Fruit fly (Drosophila melanogaster) whole organism, embryonic: Measurements from ENCODE around the gene Sulf1.

Experiments used
- Atf6 ChIP-seq: fragments of 200-800 bp; sonication (Bioruptor generic); IDR thresholded peaks from 2 replicates; pipeline ENCODE4 v1.3.6; 2022; ENCODE audit warnings: missing biosample characterization, missing genetic modification characterization
- CG10654 ChIP-seq: fragments of 200-800 bp; sonication (Bioruptor generic); optimal IDR thresholded peaks from 2 replicates; lab custom pipeline; 2016; ENCODE audit warnings: missing biosample characterization, missing genetic modification characterization
- CG11093 ChIP-seq: fragments of 200-800 bp; sonication (Bioruptor generic); IDR thresholded peaks from 3 replicates; pipeline ENCODE4 v1.3.6; 2022; ENCODE audit warnings: missing biosample characterization, missing genetic modification characterization
- CG11398 ChIP-seq: fragments of 200-800 bp; sonication (Bioruptor generic); optimal IDR thresholded peaks from 2 replicates; lab custom pipeline; 2016; ENCODE audit warnings: missing biosample characterization, missing genetic modification characterization
- CG11696 ChIP-seq: fragments of 200-800 bp; sonication (Bioruptor generic); IDR thresholded peaks from 2 replicates; pipeline ENCODE4 v1.3.6; 2022; ENCODE audit warnings: missing biosample characterization, missing genetic modification characterization
- CG11723 ChIP-seq: fragments of 200-800 bp; sonication (Bioruptor generic); optimal IDR thresholded peaks from 2 replicates; lab custom pipeline; 2017; ENCODE audit warnings: missing biosample characterization, mild to moderate bottlenecking, missing genetic modification characterization
- CG12155 ChIP-seq: fragments of 200-800 bp; sonication (Bioruptor generic); optimal IDR thresholded peaks from 3 replicates; lab custom pipeline; 2016; ENCODE audit warnings: missing biosample characterization, missing genetic modification characterization
- CG14965 ChIP-seq: fragments of 200-800 bp; sonication (Bioruptor generic); optimal IDR thresholded peaks from 2 replicates; lab custom pipeline; 2016; ENCODE audit warnings: missing biosample characterization, missing genetic modification characterization, borderline replicate concordance
- CG15601 ChIP-seq: fragments of 200-800 bp; sonication (Bioruptor generic); optimal IDR thresholded peaks from 3 replicates; lab custom pipeline; 2019; ENCODE audit warnings: missing biosample characterization, mild to moderate bottlenecking, missing genetic modification characterization, moderate library complexity
- CG16813 ChIP-seq: fragments of 200-800 bp; sonication (Bioruptor generic); IDR thresholded peaks from 3 replicates; pipeline ENCODE4 v1.3.6; 2022; ENCODE audit warnings: missing biosample characterization, missing genetic modification characterization; ENCODE audit not compliant: partially characterized antibody
- CG1832 ChIP-seq: fragments of 200-800 bp; sonication (Bioruptor generic); optimal IDR thresholded peaks from 2 replicates; lab custom pipeline; 2017; ENCODE audit warnings: missing biosample characterization, mild to moderate bottlenecking, missing genetic modification characterization, inconsistent platforms
- CG31365 ChIP-seq: fragments of 200-800 bp; sonication (Bioruptor generic); optimal IDR thresholded peaks from 2 replicates; lab custom pipeline; 2018; ENCODE audit warnings: missing biosample characterization, mild to moderate bottlenecking, missing genetic modification characterization
- CG3407 ChIP-seq: fragments of 200-800 bp; sonication (Bioruptor generic); optimal IDR thresholded peaks from 2 replicates; lab custom pipeline; 2018; ENCODE audit warnings: missing biosample characterization, mild to moderate bottlenecking, missing genetic modification characterization
- CG34376 ChIP-seq: fragments of 200-800 bp; sonication (Bioruptor generic); optimal IDR thresholded peaks from 2 replicates; lab custom pipeline; 2018; ENCODE audit warnings: missing biosample characterization, mild to moderate bottlenecking, missing genetic modification characterization
- CG4328 ChIP-seq: fragments of 200-800 bp; sonication (Bioruptor generic); optimal IDR thresholded peaks from 3 replicates; lab custom pipeline; 2017; ENCODE audit warnings: missing biosample characterization, missing genetic modification reagents, missing genetic modification characterization
- CG4617 ChIP-seq: fragments of 200-800 bp; sonication (Bioruptor generic); optimal IDR thresholded peaks from 3 replicates; lab custom pipeline; 2016; ENCODE audit warnings: missing biosample characterization, missing genetic modification characterization, borderline replicate concordance
- CG4730 ChIP-seq: fragments of 200-800 bp; sonication (Bioruptor generic); IDR thresholded peaks from 2 replicates; pipeline ENCODE4 v1.3.6; 2022; ENCODE audit warnings: missing biosample characterization, missing genetic modification characterization
- CG6765 ChIP-seq: fragments of 200-800 bp; sonication (Bioruptor generic); optimal IDR thresholded peaks from 3 replicates; lab custom pipeline; 2017; ENCODE audit warnings: missing biosample characterization, mild to moderate bottlenecking, missing genetic modification characterization
- CG7987 ChIP-seq: fragments of 200-800 bp; sonication (Bioruptor generic); optimal IDR thresholded peaks from 2 replicates; lab custom pipeline; 2018; ENCODE audit warnings: missing biosample characterization, mild to moderate bottlenecking, missing genetic modification characterization, moderate library complexity
- CG8089 ChIP-seq: fragments of 200-800 bp; sonication (Bioruptor generic); optimal IDR thresholded peaks from 3 replicates; lab custom pipeline; 2016; ENCODE audit warnings: missing biosample characterization, missing genetic modification characterization
- Camta ChIP-seq: fragments of 200-800 bp; sonication (Bioruptor generic); optimal IDR thresholded peaks from 2 replicates; lab custom pipeline; 2016; ENCODE audit warnings: missing biosample characterization, missing genetic modification characterization
- CrebB ChIP-seq: fragments of 200-800 bp; sonication (Bioruptor generic); optimal IDR thresholded peaks from 3 replicates; lab custom pipeline; 2018; ENCODE audit warnings: missing biosample characterization, mild to moderate bottlenecking, missing genetic modification characterization
- Dad ChIP-seq: fragments of 200-800 bp; sonication (Bioruptor generic); optimal IDR thresholded peaks from 3 replicates; lab custom pipeline; 2016; ENCODE audit warnings: missing biosample characterization, missing genetic modification characterization
- Deaf1 ChIP-seq: fragments of 200-800 bp; optimal IDR thresholded peaks from 3 replicates; lab custom pipeline; 2019; ENCODE audit warnings: missing biosample characterization, mild to moderate bottlenecking, missing genetic modification characterization, moderate library complexity
- Dip3 ChIP-seq: fragments of 200-800 bp; sonication (Bioruptor generic); optimal IDR thresholded peaks from 3 replicates; lab custom pipeline; 2016; ENCODE audit warnings: missing biosample characterization, missing genetic modification characterization
- Hr51 ChIP-seq, 2 experiments: fragments of 200-800 bp; sonication (Bioruptor generic); optimal IDR thresholded peaks; 2 replicates in 1 of 2; 3 replicates in 1 of 2; lab custom pipeline; 2016 to 2018; ENCODE audit warnings: missing biosample characterization in 2 of 2, missing genetic modification characterization in 2 of 2, mild to moderate bottlenecking in 1 of 2, moderate library complexity in 1 of 2
- Lpt ChIP-seq: fragments of >200 bp; optimal IDR thresholded peaks from 2 replicates; lab custom pipeline; 2018; ENCODE audit warnings: missing biosample characterization, missing genetic modification characterization
- Oaz ChIP-seq: fragments of 200-800 bp; sonication (Bioruptor generic); IDR thresholded peaks from 2 replicates; pipeline ENCODE4 v1.3.6; 2022; ENCODE audit warnings: missing biosample characterization, missing genetic modification characterization
- PHDP ChIP-seq: fragments of 200-800 bp; sonication (Bioruptor generic); optimal IDR thresholded peaks from 3 replicates; lab custom pipeline; 2018; ENCODE audit warnings: missing biosample characterization, mild to moderate bottlenecking, missing genetic modification characterization, moderate library complexity
- Six4 ChIP-seq: fragments of 200-800 bp; sonication (Bioruptor generic); optimal IDR thresholded peaks from 2 replicates; lab custom pipeline; 2016; ENCODE audit warnings: missing biosample characterization, missing genetic modification characterization
- ap ChIP-seq: fragments of 200-800 bp; sonication (Bioruptor generic); IDR thresholded peaks from 2 replicates; pipeline ENCODE4 v1.3.6; 2022; ENCODE audit warnings: missing biosample characterization, missing genetic modification characterization
- az2 ChIP-seq: fragments of 200-800 bp; sonication (Bioruptor generic); optimal IDR thresholded peaks from 3 replicates; lab custom pipeline; 2016; ENCODE audit warnings: missing biosample characterization, missing genetic modification characterization
- bcd ChIP-seq: fragments of 200-800 bp; sonication (Bioruptor generic); optimal IDR thresholded peaks from 2 replicates; lab custom pipeline; 2017; ENCODE audit warnings: missing biosample characterization, mild to moderate bottlenecking, missing genetic modification characterization
- chif ChIP-seq, 2 experiments: fragments of 200-800 bp; sonication (Bioruptor generic); optimal IDR thresholded peaks; 3 replicates each; lab custom pipeline; 2016; ENCODE audit warnings: missing biosample characterization in 2 of 2, missing genetic modification characterization in 2 of 2
- ci ChIP-seq: fragments of 200-800 bp; sonication (Bioruptor generic); IDR thresholded peaks from 3 replicates; pipeline ENCODE4 v1.3.6; 2022; ENCODE audit warnings: missing biosample characterization, missing genetic modification characterization
- dimm ChIP-seq: fragments of 200-800 bp; sonication (Bioruptor generic); IDR thresholded peaks from 2 replicates; pipeline ENCODE4 v1.3.6; 2022; ENCODE audit warnings: missing biosample characterization, missing genetic modification characterization
- dm ChIP-seq: fragments of 200-800 bp; sonication (Bioruptor generic); optimal IDR thresholded peaks from 3 replicates; lab custom pipeline; 2016; ENCODE audit warnings: missing biosample characterization, missing genetic modification characterization
- emc ChIP-seq: fragments of 200-800 bp; sonication (Bioruptor generic); optimal IDR thresholded peaks from 2 replicates; lab custom pipeline; 2016; ENCODE audit warnings: missing biosample characterization, missing genetic modification characterization
- ftz-f1 ChIP-seq: fragments of 200-800 bp; sonication (Bioruptor generic); optimal IDR thresholded peaks from 2 replicates; lab custom pipeline; 2016; ENCODE audit warnings: missing biosample characterization, missing genetic modification characterization
- fu2 ChIP-seq: fragments of 200-800 bp; sonication (Bioruptor generic); optimal IDR thresholded peaks from 2 replicates; lab custom pipeline; 2016; ENCODE audit warnings: missing biosample characterization, missing genetic modification characterization
- insv ChIP-seq, 2 experiments: fragments of 200-800 bp; sonication (Bioruptor generic); optimal IDR thresholded peaks; 3 replicates each; lab custom pipeline; 2016 to 2018; ENCODE audit warnings: missing biosample characterization in 2 of 2, missing genetic modification characterization in 2 of 2
- jigr1 ChIP-seq: fragments of 200-800 bp; sonication (Bioruptor generic); IDR thresholded peaks from 3 replicates; pipeline ENCODE4 v1.3.6; 2022; ENCODE audit warnings: missing biosample characterization, missing genetic modification characterization
- mam ChIP-seq: fragments of 200-800 bp; sonication (Bioruptor generic); optimal IDR thresholded peaks from 3 replicates; lab custom pipeline; 2016; ENCODE audit warnings: missing biosample characterization, missing genetic modification characterization
- nerfin-2 ChIP-seq: fragments of 200-800 bp; sonication (Bioruptor generic); IDR thresholded peaks from 2 replicates; pipeline ENCODE4 v1.3.6; 2022; ENCODE audit warnings: missing biosample characterization, missing genetic modification characterization; ENCODE audit not compliant: partially characterized antibody
- peb ChIP-seq: fragments of 200-800 bp; sonication (Bioruptor generic); IDR thresholded peaks from 2 replicates; pipeline ENCODE4 v1.3.6; 2022; ENCODE audit warnings: missing biosample characterization, missing genetic modification characterization
- ranshi ChIP-seq: fragments of 200-800 bp; sonication (Bioruptor generic); IDR thresholded peaks from 2 replicates; pipeline ENCODE4 v1.3.6; 2022; ENCODE audit warnings: missing biosample characterization, missing genetic modification characterization
- sd ChIP-seq: fragments of 200-800 bp; sonication (Bioruptor generic); optimal IDR thresholded peaks from 3 replicates; lab custom pipeline; 2018; ENCODE audit warnings: missing biosample characterization, mild to moderate bottlenecking, missing genetic modification characterization, moderate library complexity
- unc-4 ChIP-seq: fragments of 200-800 bp; sonication (Bioruptor generic); IDR thresholded peaks from 2 replicates; pipeline ENCODE4 v1.3.6; 2022; ENCODE audit warnings: missing biosample characterization, missing genetic modification characterization; ENCODE audit not compliant: partially characterized antibody
- wor ChIP-seq: fragments of 200-800 bp; sonication (Bioruptor generic); IDR thresholded peaks from 2 replicates; pipeline ENCODE4 v1.3.6; 2022; ENCODE audit warnings: missing biosample characterization, missing genetic modification characterization
- z ChIP-seq: fragments of 200-800 bp; sonication (Bioruptor generic); IDR thresholded peaks from 3 replicates; pipeline ENCODE4 v1.3.6; 2022; ENCODE audit warnings: missing biosample characterization, missing genetic modification characterization

Gene Sulf1

dm6 chr3R:16331809-16332343, 7.5 kb downstream of the Sulf1 start (continued):
- TF ChIP-seq Camta (peak; percentile 70), CG12155 (GFP tag; lab: Kevin White, UChicago) (peak; percentile 1), nerfin-2 (GFP tag; lab: Robert Waterston, UW) (no peak), Atf6 (GFP tag; lab: Robert Waterston, UW) (peak; percentile 44; the same call in 1 of the 2 replicates), CG11093 (GFP tag; lab: Robert Waterston, UW) (no peak), Dad (GFP tag; lab: Kevin White, UChicago) (no peak), CG34376 (GFP tag; lab: Kevin White, UChicago) (peak; percentile 18), CG6765 (peak; percentile 42), ci (GFP tag; lab: Robert Waterston, UW) (peak; percentile 80), unc-4 (GFP tag; lab: Robert Waterston, UW) (no peak), CG8089 (GFP tag; lab: Kevin White, UChicago) (peak; percentile 86), Dip3 (GFP tag; lab: Kevin White, UChicago) (no peak), CG7987 (GFP tag; lab: Kevin White, UChicago) (peak; percentile 48), dm (GFP tag; lab: Kevin White, UChicago) (peak; percentile 27), CG4617 (GFP tag; lab: Kevin White, UChicago) (peak; percentile 0), CG31365 (tag; lab: Kevin White, UChicago) (peak; percentile 51), CrebB (tag; lab: Kevin White, UChicago) (peak; percentile 86), Oaz (GFP tag; lab: Robert Waterston, UW) (no peak), jigr1 (GFP tag; lab: Robert Waterston, UW) (no peak), Deaf1 (tag; lab: Kevin White, UChicago) (no peak), CG3407 (GFP tag; lab: Kevin White, UChicago) (peak; percentile 87), ap (GFP tag; lab: Robert Waterston, UW) (no peak), bcd (peak; percentile 38), dimm (GFP tag; lab: Robert Waterston, UW) (no peak), sd (tag; lab: Kevin White, UChicago) (peak; percentile 21), CG16813 (GFP tag; lab: Robert Waterston, UW) (no peak), wor (GFP tag; lab: Robert Waterston, UW) (no peak), peb (GFP tag; lab: Robert Waterston, UW) (0 out of 2 replicates have a peak, but pooled peaks have one; percentile 30), CG11723 (GFP tag; lab: Kevin White, UChicago) (peak; percentile 77), Hr51 (GFP tag; optimal IDR thresholded peaks at IDR 0.05; lab: Kevin White, UChicago) (peak in 1 of 2 experiments; percentile 63), CG15601 (tag; lab: Kevin White, UChicago) (peak; percentile 89), insv (GFP tag; optimal IDR thresholded peaks at IDR 0.05; lab: Kevin White, UChicago) (peak in 1 of 2 experiments; percentile 41), emc (no peak), CG10654 (GFP tag; lab: Kevin White, UChicago) (peak; percentile 3), CG4730 (peak; percentile 30; the same call in 1 of the 2 replicates), CG11696 (GFP tag; lab: Robert Waterston, UW) (peak; percentile 56), az2 (GFP tag; lab: Kevin White, UChicago) (no peak), fu2 (GFP tag; lab: Kevin White, UChicago) (no peak), chif (GFP tag; optimal IDR thresholded peaks at IDR 0.05; lab: Kevin White, UChicago) (peak; percentile 23 to 64), z (peak; percentile 64; the same call in 1 of the 3 replicates), PHDP (tag; lab: Kevin White, UChicago) (peak; percentile 74), CG14965 (GFP tag; lab: Kevin White, UChicago) (no peak), CG1832 (GFP tag; lab: Kevin White, UChicago) (no peak), Lpt (no peak), mam (peak; percentile 31), ranshi (GFP tag; lab: Robert Waterston, UW) (peak; percentile 11; the same call in 1 of the 2 replicates), Six4 (GFP tag; lab: Kevin White, UChicago) (peak; percentile 31), CG11398 (GFP tag; lab: Kevin White, UChicago) (peak; percentile 82), CG4328 (GFP tag; lab: Kevin White, UChicago) (peak; percentile 73), ftz-f1 (no peak)
